Worm (Caenorhabditis elegans): ENCODE results near the gene oac-51.

DNA sequence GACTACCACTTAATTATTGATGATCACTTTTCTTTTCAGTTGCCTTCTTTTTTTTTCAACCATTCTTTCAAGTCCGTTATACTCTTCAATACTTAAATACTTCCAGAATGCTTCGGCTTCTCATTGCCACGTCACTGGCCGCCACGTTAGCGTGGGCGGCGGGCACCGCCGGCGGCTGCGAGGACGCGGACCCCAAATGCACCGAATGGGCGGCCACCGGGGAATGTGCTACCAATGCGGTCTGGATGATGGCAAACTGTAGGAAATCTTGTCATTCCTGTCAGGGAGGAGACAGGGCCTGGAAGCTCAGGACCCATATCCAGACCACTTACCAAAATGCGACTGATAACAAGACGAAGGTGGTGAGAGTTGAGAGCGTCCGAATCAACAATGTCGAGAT, 35.4 kb upstream of the oac-51 start, which contains the start of gene lgc-22:
- TF ChIP-seq flt-1 (GFP tag; IDR thresholded peaks at IDR 0.05) (no peak), ztf-29 (GFP tag; IDR thresholded peaks at IDR 0.05) (no peak), cog-1 (tag; optimal IDR thresholded peaks at IDR 0.05) (no peak), klf-2 (GFP tag; conservative IDR thresholded peaks at IDR 0.05) (no peak), ztf-23 (GFP tag; IDR thresholded peaks at IDR 0.05) (no peak), med-1 (GFP tag; optimal IDR thresholded peaks at IDR 0.05; ENCODE audit: insufficient read depth) (no peak), tab-1 (GFP tag; IDR thresholded peaks at IDR 0.05) (peak; percentile 41; the same call in 1 of the 2 replicates)

Data from whole organism, midembryonic.